Fruit fly (Drosophila melanogaster) whole organism, embryonic: ENCODE data around the gene Creld.

ENCODE experiments used
- Adf1 ChIP-seq: fragments of 200-800 bp; sonication (Bioruptor generic); IDR thresholded peaks from 2 replicates; pipeline ENCODE4 v1.3.6; 2022; ENCODE audit warnings: missing biosample characterization, missing genetic modification characterization
- BEAF-32 ChIP-seq: fragments of 200-800 bp; sonication (Bioruptor generic); optimal IDR thresholded peaks from 3 replicates; lab custom pipeline; 2017; ENCODE audit warnings: missing biosample characterization, missing genetic modification characterization, mild to moderate bottlenecking, moderate library complexity, missing genetic modification reagents
- Bteb2 ChIP-seq: fragments of 200-800 bp; sonication (Bioruptor generic); optimal IDR thresholded peaks from 2 replicates; lab custom pipeline; 2016; ENCODE audit warnings: missing biosample characterization, missing genetic modification characterization
- CG12071 ChIP-seq: fragments of 200-800 bp; sonication (Bioruptor generic); optimal IDR thresholded peaks from 3 replicates; lab custom pipeline; 2018; ENCODE audit warnings: missing biosample characterization, mild to moderate bottlenecking, missing genetic modification characterization
- CG12236 ChIP-seq: fragments of 200-800 bp; sonication (Bioruptor generic); optimal IDR thresholded peaks from 2 replicates; lab custom pipeline; 2016; ENCODE audit warnings: missing biosample characterization, missing genetic modification characterization
- CG13775 ChIP-seq: fragments of 200-800 bp; sonication (Bioruptor generic); optimal IDR thresholded peaks from 3 replicates; lab custom pipeline; 2017; ENCODE audit warnings: missing biosample characterization, mild to moderate bottlenecking, missing genetic modification characterization
- CG1602 ChIP-seq: fragments of 200-800 bp; sonication (Bioruptor generic); optimal IDR thresholded peaks from 3 replicates; lab custom pipeline; 2016; ENCODE audit warnings: missing biosample characterization, missing genetic modification characterization
- CG1603 ChIP-seq: fragments of 200-800 bp; sonication (Bioruptor generic); optimal IDR thresholded peaks from 2 replicates; lab custom pipeline; 2019; ENCODE audit warnings: missing biosample characterization, mild to moderate bottlenecking, missing genetic modification characterization, moderate library complexity
- CG16815 ChIP-seq: fragments of 200-800 bp; sonication (Bioruptor generic); optimal IDR thresholded peaks from 3 replicates; lab custom pipeline; 2017; ENCODE audit warnings: missing biosample characterization, mild to moderate bottlenecking, missing genetic modification characterization
- CG17912 ChIP-seq: fragments of 200-800 bp; sonication (Bioruptor generic); optimal IDR thresholded peaks from 2 replicates; lab custom pipeline; 2018; ENCODE audit warnings: missing biosample characterization, mild to moderate bottlenecking, missing genetic modification characterization
- CG18262 ChIP-seq: fragments of 200-800 bp; optimal IDR thresholded peaks from 3 replicates; lab custom pipeline; 2019; ENCODE audit warnings: missing biosample characterization, mild to moderate bottlenecking, missing genetic modification characterization, moderate library complexity
- CG2199 ChIP-seq: fragments of 200-800 bp; sonication (Bioruptor generic); IDR thresholded peaks from 3 replicates; pipeline ENCODE4 v1.3.6; 2022; ENCODE audit warnings: missing biosample characterization, missing genetic modification characterization
- CG2875 ChIP-seq: fragments of 200-800 bp; sonication (Bioruptor generic); optimal IDR thresholded peaks from 2 replicates; lab custom pipeline; 2017; ENCODE audit warnings: missing biosample characterization, mild to moderate bottlenecking, missing genetic modification characterization, missing genetic modification reagents
- CG33213 ChIP-seq: fragments of 200-800 bp; sonication (Bioruptor generic); optimal IDR thresholded peaks from 3 replicates; lab custom pipeline; 2016; ENCODE audit warnings: missing biosample characterization, missing genetic modification characterization
- CG3407 ChIP-seq: fragments of 200-800 bp; sonication (Bioruptor generic); optimal IDR thresholded peaks from 2 replicates; lab custom pipeline; 2018; ENCODE audit warnings: missing biosample characterization, mild to moderate bottlenecking, missing genetic modification characterization
- CG3995 ChIP-seq: fragments of 200-800 bp; sonication (Bioruptor generic); optimal IDR thresholded peaks from 3 replicates; lab custom pipeline; 2016; ENCODE audit warnings: missing biosample characterization, missing genetic modification characterization
- CG4404 ChIP-seq: fragments of 200-800 bp; sonication (Bioruptor generic); IDR thresholded peaks from 2 replicates; pipeline ENCODE4 v1.3.6; 2022; ENCODE audit warnings: missing biosample characterization, missing genetic modification characterization
- CG4854 ChIP-seq: fragments of 200-800 bp; sonication (Bioruptor generic); optimal IDR thresholded peaks from 2 replicates; lab custom pipeline; 2016; ENCODE audit warnings: missing biosample characterization, missing genetic modification characterization, inconsistent platforms
- CG6765 ChIP-seq: fragments of 200-800 bp; sonication (Bioruptor generic); optimal IDR thresholded peaks from 3 replicates; lab custom pipeline; 2017; ENCODE audit warnings: missing biosample characterization, mild to moderate bottlenecking, missing genetic modification characterization
- CG8944 ChIP-seq: fragments of 200-800 bp; sonication (Bioruptor generic); optimal IDR thresholded peaks from 3 replicates; lab custom pipeline; 2016; ENCODE audit warnings: missing biosample characterization, missing genetic modification characterization
- D19B ChIP-seq: fragments of 200-800 bp; sonication (Bioruptor generic); optimal IDR thresholded peaks from 2 replicates; lab custom pipeline; 2017; ENCODE audit warnings: missing biosample characterization, mild to moderate bottlenecking, missing genetic modification characterization
- ERR ChIP-seq: fragments of 200-800 bp; sonication (Bioruptor generic); optimal IDR thresholded peaks from 2 replicates; lab custom pipeline; 2016; ENCODE audit warnings: missing biosample characterization, missing genetic modification characterization
- Ets97D ChIP-seq: fragments of 200-800 bp; sonication (Bioruptor generic); optimal IDR thresholded peaks from 3 replicates; lab custom pipeline; 2016; ENCODE audit warnings: missing biosample characterization, missing genetic modification characterization
- HLH3B ChIP-seq: fragments of 200-800 bp; sonication (Bioruptor generic); IDR thresholded peaks from 2 replicates; pipeline ENCODE4 v1.3.6; 2022; ENCODE audit warnings: missing biosample characterization, missing genetic modification characterization
- Mrtf ChIP-seq: fragments of 200-800 bp; sonication (Bioruptor generic); IDR thresholded peaks from 3 replicates; pipeline ENCODE4 v1.3.6; 2022; ENCODE audit warnings: missing biosample characterization, missing genetic modification characterization
- NC2α ChIP-seq: fragments of 200-800 bp; sonication (Bioruptor generic); optimal IDR thresholded peaks from 2 replicates; lab custom pipeline; 2016; ENCODE audit warnings: missing biosample characterization, missing genetic modification characterization
- Pdp1 ChIP-seq, 2 experiments: fragments of 200-800 bp; sonication (Bioruptor generic); optimal IDR thresholded peaks; 3 replicates each; lab custom pipeline; 2016; ENCODE audit warnings: missing biosample characterization in 2 of 2, missing genetic modification characterization in 2 of 2, mild to moderate bottlenecking in 1 of 2, moderate library complexity in 1 of 2
- Spps ChIP-seq: fragments of 200-800 bp; sonication (Bioruptor generic); optimal IDR thresholded peaks from 2 replicates; lab custom pipeline; 2018; ENCODE audit warnings: missing biosample characterization, mild to moderate bottlenecking, missing genetic modification characterization
- bbx ChIP-seq: fragments of 200-800 bp; sonication (Bioruptor generic); IDR thresholded peaks from 2 replicates; pipeline ENCODE4 v1.3.6; 2022; ENCODE audit warnings: missing biosample characterization, missing genetic modification characterization; ENCODE audit not compliant: partially characterized antibody
- cad ChIP-seq: fragments of >200 bp; optimal IDR thresholded peaks from 2 replicates; lab custom pipeline; 2017; ENCODE audit warnings: missing biosample characterization, missing genetic modification characterization
- ci ChIP-seq: fragments of 200-800 bp; sonication (Bioruptor generic); IDR thresholded peaks from 3 replicates; pipeline ENCODE4 v1.3.6; 2022; ENCODE audit warnings: missing biosample characterization, missing genetic modification characterization
- danr ChIP-seq: fragments of 200-800 bp; sonication (Bioruptor generic); IDR thresholded peaks from 2 replicates; pipeline ENCODE4 v1.3.6; 2022; ENCODE audit warnings: missing biosample characterization, missing genetic modification characterization
- dm ChIP-seq: fragments of 200-800 bp; sonication (Bioruptor generic); optimal IDR thresholded peaks from 3 replicates; lab custom pipeline; 2016; ENCODE audit warnings: missing biosample characterization, missing genetic modification characterization
- ems ChIP-seq: fragments of 200-800 bp; sonication (Bioruptor generic); optimal IDR thresholded peaks from 3 replicates; lab custom pipeline; 2016; ENCODE audit warnings: missing biosample characterization, missing genetic modification characterization
- exex ChIP-seq: fragments of 200-800 bp; sonication (Bioruptor generic); optimal IDR thresholded peaks from 4 replicates; lab custom pipeline; 2018; ENCODE audit warnings: missing biosample characterization, mild to moderate bottlenecking, missing genetic modification characterization, moderate library complexity
- hb ChIP-seq: fragments of 200-800 bp; sonication (Bioruptor generic); IDR thresholded peaks from 3 replicates; pipeline ENCODE4 v1.3.6; 2022; ENCODE audit warnings: missing biosample characterization, missing genetic modification characterization; ENCODE audit not compliant: partially characterized antibody
- insv ChIP-seq, 2 experiments: fragments of 200-800 bp; sonication (Bioruptor generic); optimal IDR thresholded peaks; 3 replicates each; lab custom pipeline; 2016 to 2018; ENCODE audit warnings: missing biosample characterization in 2 of 2, missing genetic modification characterization in 2 of 2
- inv ChIP-seq: fragments of 200-800 bp; sonication (Bioruptor generic); IDR thresholded peaks from 2 replicates; pipeline ENCODE4 v1.3.6; 2022; ENCODE audit warnings: missing biosample characterization, missing genetic modification characterization; ENCODE audit not compliant: partially characterized antibody
- kni ChIP-seq: fragments of 200-800 bp; sonication (Bioruptor generic); optimal IDR thresholded peaks from 3 replicates; lab custom pipeline; 2017; ENCODE audit warnings: mild to moderate bottlenecking, missing biosample characterization, missing genetic modification reagents, missing genetic modification characterization
- knrl ChIP-seq: fragments of 200-800 bp; sonication (Bioruptor generic); IDR thresholded peaks from 3 replicates; pipeline ENCODE4 v1.3.6; 2022; ENCODE audit warnings: missing biosample characterization, missing genetic modification characterization; ENCODE audit not compliant: partially characterized antibody
- lab ChIP-seq: fragments of 200-800 bp; sonication (Bioruptor generic); optimal IDR thresholded peaks from 3 replicates; lab custom pipeline; 2017; ENCODE audit warnings: missing biosample characterization, missing genetic modification characterization, mild to moderate bottlenecking, moderate library complexity, missing genetic modification reagents
- nmo ChIP-seq: fragments of 200-800 bp; sonication (Bioruptor generic); optimal IDR thresholded peaks from 2 replicates; lab custom pipeline; 2018; ENCODE audit warnings: missing biosample characterization, mild to moderate bottlenecking, missing genetic modification characterization, moderate library complexity
- prd ChIP-seq, 3 experiments: fragments of >200 bp in 2 of 3; fragments of 200-800 bp in 1 of 3; sonication (Bioruptor generic) in 1 of 3; optimal IDR thresholded peaks in 2 of 3; IDR thresholded peaks in 1 of 3; 2 replicates in 2 of 3; 3 replicates in 1 of 3; pipeline versions ENCODE4 v1.3.6 to Lab custom; 2017 to 2022; ENCODE audit warnings: missing biosample characterization in 1 of 3, missing genetic modification characterization in 1 of 3
- sc ChIP-seq, 3 experiments: fragments of >200 bp in 2 of 3; fragments of 200-800 bp in 1 of 3; sonication (Bioruptor generic) in 1 of 3; optimal IDR thresholded peaks; 2 replicates in 2 of 3; 3 replicates in 1 of 3; lab custom pipeline; 2017; ENCODE audit warnings: mild to moderate bottlenecking in 1 of 3, missing biosample characterization in 1 of 3, missing genetic modification characterization in 1 of 3, missing genetic modification reagents in 1 of 3
- sqz ChIP-seq: fragments of 200-800 bp; sonication (Bioruptor generic); optimal IDR thresholded peaks from 3 replicates; lab custom pipeline; 2018; ENCODE audit warnings: missing biosample characterization, mild to moderate bottlenecking, missing genetic modification characterization
- stc ChIP-seq: fragments of 200-800 bp; sonication (Bioruptor generic); IDR thresholded peaks from 2 replicates; pipeline ENCODE4 v1.3.6; 2022; ENCODE audit warnings: missing biosample characterization, missing genetic modification characterization
- twi ChIP-seq: fragments of 200-800 bp; optimal IDR thresholded peaks from 2 replicates; lab custom pipeline; 2019; ENCODE audit warnings: missing biosample characterization, mild to moderate bottlenecking, missing genetic modification characterization, moderate library complexity
- vnd ChIP-seq: fragments of 200-800 bp; sonication (Bioruptor generic); IDR thresholded peaks from 3 replicates; pipeline ENCODE4 v1.3.6; 2022; ENCODE audit warnings: missing biosample characterization, missing genetic modification characterization; ENCODE audit not compliant: partially characterized antibody
- wek ChIP-seq: fragments of 200-800 bp; sonication (Bioruptor generic); optimal IDR thresholded peaks from 3 replicates; lab custom pipeline; 2018; ENCODE audit warnings: missing biosample characterization, mild to moderate bottlenecking, missing genetic modification characterization, moderate library complexity

Gene Creld

DNA sequence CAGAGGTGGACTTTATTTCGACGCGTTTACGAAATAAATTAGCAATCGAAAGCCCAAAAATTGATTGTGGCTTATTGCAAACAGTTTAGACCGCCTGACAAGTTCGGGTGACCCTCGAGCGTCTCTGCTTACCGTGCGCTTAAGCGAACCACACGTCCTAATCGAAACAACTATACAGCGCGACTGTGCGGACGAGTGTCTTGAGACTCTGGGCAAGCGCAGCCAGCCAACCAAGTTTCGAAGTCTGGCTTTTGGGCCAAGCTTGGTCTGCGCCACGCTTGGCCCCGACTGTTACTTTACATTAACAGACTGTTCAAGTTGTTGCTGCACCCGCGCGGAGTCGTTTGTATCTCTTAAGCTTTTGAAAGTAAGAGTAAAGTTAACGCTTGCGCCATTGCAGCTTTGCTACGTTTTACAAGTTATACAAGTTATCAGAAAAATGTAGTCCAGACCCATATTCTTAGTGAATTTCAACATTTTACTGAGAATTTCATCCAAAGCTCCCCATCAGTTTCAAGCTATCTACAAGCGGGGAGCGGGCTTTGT lies 43.0 kb upstream of the Creld start (continued):
- TF ChIP-seq Spps (tag; lab: Kevin White, UChicago) (no peak), D19B (GFP tag; lab: Kevin White, UChicago) (no peak), CG17912 (GFP tag; lab: Kevin White, UChicago) (no peak), CG8944 (GFP tag; lab: Kevin White, UChicago) (no peak), hb (no peak), CG4404 (no peak), CG12236 (GFP tag; lab: Kevin White, UChicago) (no peak), Adf1 (GFP tag; lab: Robert Waterston, UW) (no peak), CG16815 (GFP tag; lab: Kevin White, UChicago) (no peak), twi (tag; lab: Kevin White, UChicago) (no peak), stc (GFP tag; lab: Robert Waterston, UW) (no peak), cad (no peak), Ets97D (GFP tag; lab: Kevin White, UChicago) (no peak), ems (no peak), ci (GFP tag; lab: Robert Waterston, UW) (peak; percentile 52; the same call in 2 of the 3 replicates), ERR (GFP tag; lab: Kevin White, UChicago) (no peak), knrl (GFP tag; lab: Robert Waterston, UW) (no peak), CG13775 (GFP tag; lab: Kevin White, UChicago) (no peak), CG4854 (GFP tag; lab: Kevin White, UChicago) (no peak), kni (GFP tag; lab: Kevin White, UChicago) (peak; percentile 8), inv (GFP tag; lab: Robert Waterston, UW) (no peak), CG3407 (no peak), sqz (GFP tag; lab: Kevin White, UChicago) (peak; percentile 14), nmo (no peak), sc (optimal IDR thresholded peaks at IDR 0.05; lab: Kevin White, UChicago) (no peak), sc (GFP tag; optimal IDR thresholded peaks at IDR 0.05; lab: Kevin White, UChicago) (no peak), Bteb2 (no peak), HLH3B (GFP tag; lab: Robert Waterston, UW) (no peak), Mrtf (GFP tag; lab: Robert Waterston, UW) (no peak)

- TF ChIP-seq CG1603 (tag; lab: Kevin White, UChicago) (no peak), bbx (GFP tag; lab: Robert Waterston, UW) (peak; percentile 28; the same call in 1 of the 2 replicates), CG6765 (GFP tag; lab: Kevin White, UChicago) (no peak), lab (GFP tag; lab: Kevin White, UChicago) (no peak), NC2α (GFP tag; lab: Kevin White, UChicago) (no peak), CG2875 (GFP tag; lab: Kevin White, UChicago) (no peak), dm (GFP tag; lab: Kevin White, UChicago) (no peak), CG1602 (no peak), CG18262 (no peak), CG2199 (GFP tag; lab: Robert Waterston, UW) (peak; percentile 68; the same call in 2 of the 3 replicates), prd (optimal IDR thresholded peaks at IDR 0.05; lab: Kevin White, UChicago) (no peak), prd (GFP tag; IDR thresholded peaks at IDR 0.05; lab: Robert Waterston, UW) (no peak), CG3407 (no peak), exex (tag; lab: Kevin White, UChicago) (no peak), Pdp1 (GFP tag; optimal IDR thresholded peaks at IDR 0.05; lab: Kevin White, UChicago) (no peak), wek (no peak), BEAF-32 (GFP tag; lab: Kevin White, UChicago) (peak; percentile 40), vnd (GFP tag; lab: Robert Waterston, UW) (no peak), CG3995 (GFP tag; lab: Kevin White, UChicago) (no peak), CG33213 (GFP tag; lab: Kevin White, UChicago) (no peak), insv (GFP tag; optimal IDR thresholded peaks at IDR 0.05; lab: Kevin White, UChicago) (no peak), danr (GFP tag; lab: Robert Waterston, UW) (no peak), CG12071 (GFP tag; lab: Kevin White, UChicago) (no peak)
Measured at dm6 chr2L:65354-65949, 36.7 kb upstream of the Creld start, which contains the start of gene Cda5. TSS of gene Cda5 (minus strand) at chr2L:65404.
